Worm (Caenorhabditis elegans): ENCODE measurements around the gene R08C7.5.

Gene R08C7.5

ce11 chrIV:4397111-4397510 lies 32.9 kb upstream of the R08C7.5 start:
- TF ChIP-seq lin-14 (GFP tag; optimal IDR thresholded peaks at IDR 0.05) = peak; percentile 15
- TF ChIP-seq dpl-1 (GFP tag; optimal IDR thresholded peaks at IDR 0.05) = no peak
- TF ChIP-seq zip-4 (GFP tag; optimal IDR thresholded peaks at IDR 0.05) = no peak
- no peak for TF ChIP-seq hlh-4 (tag; optimal IDR thresholded peaks at IDR 0.05)
- no peak for TF ChIP-seq unc-130 (tag; optimal IDR thresholded peaks at IDR 0.05)
- no peak for TF ChIP-seq xbp-1 (tag; optimal IDR thresholded peaks at IDR 0.05)
- TF ChIP-seq ceh-88 (GFP tag; IDR thresholded peaks at IDR 0.05) = no peak
- no peak for TF ChIP-seq C04F5.9 (tag; optimal IDR thresholded peaks at IDR 0.05)
- TF ChIP-seq C34B4.2 (tag; optimal IDR thresholded peaks at IDR 0.05) = no peak
- no peak for TF ChIP-seq nhr-28 (tag; optimal IDR thresholded peaks at IDR 0.05)
- TF ChIP-seq blmp-1 (tag; optimal IDR thresholded peaks at IDR 0.05) = peak; percentile 56

ce11 chrIV:4397586-4397985 lies 32.4 kb upstream of the R08C7.5 start:
- TF ChIP-seq efl-1 (optimal IDR thresholded peaks at IDR 0.05) = no peak
- peak in 1 of 2 experiments; percentile 89 for TF ChIP-seq efl-1 (GFP tag; optimal IDR thresholded peaks at IDR 0.05 in 1 of 2)
- no peak for TF ChIP-seq vab-15 (tag; optimal IDR thresholded peaks at IDR 0.05)

- TF ChIP-seq mdl-1 (tag; optimal IDR thresholded peaks at IDR 0.05) = no peak
- TF ChIP-seq egl-27 (tag; optimal IDR thresholded peaks at IDR 0.05) = no peak
- peak; percentile 16 for TF ChIP-seq nhr-47 (tag; optimal IDR thresholded peaks at IDR 0.05)
- TF ChIP-seq ces-1 (GFP tag; optimal IDR thresholded peaks at IDR 0.05) = no peak
- TF ChIP-seq ztf-4 (tag; optimal IDR thresholded peaks at IDR 0.05) = peak; percentile 26
- no peak for TF ChIP-seq hlh-17 (GFP tag; optimal IDR thresholded peaks at IDR 0.05; ENCODE audit: borderline replicate concordance)
- peak; percentile 7 for TF ChIP-seq skn-1 (tag; optimal IDR thresholded peaks at IDR 0.05)
- TF ChIP-seq rnt-1 (tag; optimal IDR thresholded peaks at IDR 0.05) = peak; percentile 32
- TF ChIP-seq lsy-2 (tag; optimal IDR thresholded peaks at IDR 0.05) = peak in 1 of 2 experiments; percentile 27
- TF ChIP-seq nhr-28 (tag; optimal IDR thresholded peaks at IDR 0.05) = no peak
- no peak for TF ChIP-seq unc-62 (GFP tag; optimal IDR thresholded peaks at IDR 0.05)
- no peak for TF ChIP-seq nhr-76 (tag; optimal IDR thresholded peaks at IDR 0.05)
- TF ChIP-seq lin-35 (GFP tag; optimal IDR thresholded peaks at IDR 0.05) = peak in 1 of 2 experiments; percentile 12
- no peak for TF ChIP-seq tlp-1 (tag; optimal IDR thresholded peaks at IDR 0.05)
- no peak for TF ChIP-seq pax-3 (tag; optimal IDR thresholded peaks at IDR 0.05)
- TF ChIP-seq blmp-1 (tag; optimal IDR thresholded peaks at IDR 0.05) = peak; percentile 86
- no peak for TF ChIP-seq grh-1 (GFP tag; IDR thresholded peaks at IDR 0.05)
- no peak for TF ChIP-seq ceh-88 (GFP tag; IDR thresholded peaks at IDR 0.05)
- no peak for TF ChIP-seq aha-1 (tag; optimal IDR thresholded peaks at IDR 0.05)
- TF ChIP-seq mep-1 (tag; optimal IDR thresholded peaks at IDR 0.05) = no peak
- no peak for TF ChIP-seq irx-1 (tag; optimal IDR thresholded peaks at IDR 0.05)
- no peak for TF ChIP-seq nhr-71 (tag; optimal IDR thresholded peaks at IDR 0.05)
- no peak for TF ChIP-seq Y116A8C.19 (tag; optimal IDR thresholded peaks at IDR 0.05; ENCODE audit: borderline replicate concordance)
- TF ChIP-seq lir-3 (tag; optimal IDR thresholded peaks at IDR 0.05; ENCODE audit: poor library complexity) = no peak
- no peak for TF ChIP-seq efl-1 (optimal IDR thresholded peaks at IDR 0.05)
- no peak for TF ChIP-seq efl-1 (GFP tag; optimal IDR thresholded peaks at IDR 0.05 in 1 of 2)
- no peak for TF ChIP-seq mab-9 (GFP tag; IDR thresholded peaks at IDR 0.05)
- no peak for TF ChIP-seq unc-98 (GFP tag; IDR thresholded peaks at IDR 0.05)
- TF ChIP-seq snpc-4 (tag; optimal IDR thresholded peaks at IDR 0.05) = no peak
- no peak for TF ChIP-seq isw-1 (GFP tag; IDR thresholded peaks at IDR 0.05)
- TF ChIP-seq nhr-20 (tag; optimal IDR thresholded peaks at IDR 0.05) = peak; percentile 7
- peak; percentile 45 for TF ChIP-seq lin-14 (GFP tag; optimal IDR thresholded peaks at IDR 0.05)
- TF ChIP-seq vab-15 (tag; optimal IDR thresholded peaks at IDR 0.05) = no peak
- no peak for TF ChIP-seq pqm-1 (tag; optimal IDR thresholded peaks at IDR 0.05)
- TF ChIP-seq nhr-12 (tag; optimal IDR thresholded peaks at IDR 0.05) = no peak
- no peak for TF ChIP-seq egl-13 (tag; optimal IDR thresholded peaks at IDR 0.05)
- TF ChIP-seq hlh-4 (tag; optimal IDR thresholded peaks at IDR 0.05) = no peak
- no peak for TF ChIP-seq nhr-90 (tag; optimal IDR thresholded peaks at IDR 0.05; ENCODE audit: poor library complexity)
- peak; percentile 35 for TF ChIP-seq nhr-85 (tag)
- no peak for TF ChIP-seq nhr-237 (tag; optimal IDR thresholded peaks at IDR 0.05)
- no peak for TF ChIP-seq unc-130 (tag; optimal IDR thresholded peaks at IDR 0.05)
- TF ChIP-seq lin-15B (tag; optimal IDR thresholded peaks at IDR 0.05) = no peak
- no peak for TF ChIP-seq C34B4.2 (tag; optimal IDR thresholded peaks at IDR 0.05)
- TF ChIP-seq ama-1 (optimal IDR thresholded peaks at IDR 0.05) = no peak
- no peak for TF ChIP-seq nhr-11 (tag; optimal IDR thresholded peaks at IDR 0.05)
These were observed 31.6 kb upstream of the R08C7.5 start for ce11 chrIV:4398420-4398819.

Data from whole organism, L1 larva.